Fruit fly (Drosophila melanogaster) Kc167 (cell line): ENCODE results near the gene CCT2.
"Not testable (repeated sequence)": the region's sequence is repeated elsewhere in the genome, so short reads cannot be mapped to it uniquely, and the experiment has no call there.

Source experiments
- Myc ChIP-seq: fragments of >200 bp; optimal IDR thresholded peaks from 2 replicates; lab custom pipeline; 2017; ENCODE audit warnings: missing external identifiers
- Sin3A ChIP-seq: fragments of >200 bp; optimal IDR thresholded peaks from 2 replicates; lab custom pipeline; 2018; ENCODE audit warnings: missing external identifiers
- h ChIP-seq: fragments of >200 bp; optimal IDR thresholded peaks from 3 replicates; lab custom pipeline; 2018; ENCODE audit warnings: missing external identifiers
- insv ChIP-seq: fragments of >200 bp; optimal IDR thresholded peaks from 3 replicates; lab custom pipeline; 2018; ENCODE audit warnings: missing external identifiers
- psq ChIP-seq: fragments of >200 bp; optimal IDR thresholded peaks from 2 replicates; lab custom pipeline; 2017; ENCODE audit warnings: missing external identifiers
- ttk ChIP-seq: sonication (Bioruptor generic); optimal IDR thresholded peaks from 2 replicates; lab custom pipeline; 2017; ENCODE audit warnings: missing external identifiers

CCT2 gene

dm6 chrX:9078263-9078662 lies 11.1 kb upstream of the CCT2 start, which contains the start of gene CG44325:
CG44325 (minus strand) TSS chrX:9078499.
- TF ChIP-seq Myc (lab: Kevin White, UChicago) (no peak), insv (lab: Kevin White, UChicago) (no peak), h (lab: Kevin White, UChicago) (no peak), psq (lab: Kevin White, UChicago) (no peak), ttk (lab: Kevin White, UChicago) (no peak), Sin3A (lab: Kevin White, UChicago) (no peak)

dm6 chrX:9080962-9081361 lies 8.4 kb upstream of the CCT2 start, which contains the start of the genes CG7246 and HP1b:
CG7246 (minus strand) TSS chrX:9081057.
HP1b (plus strand) TSS chrX:9081063.
- TF ChIP-seq psq (lab: Kevin White, UChicago) (no peak), ttk (lab: Kevin White, UChicago) (no peak), Sin3A (lab: Kevin White, UChicago) (no peak), Myc (lab: Kevin White, UChicago) (no peak), insv (lab: Kevin White, UChicago) (no peak), h (lab: Kevin White, UChicago) (no peak)

- no peak for TF ChIP-seq psq (lab: Kevin White, UChicago)
- no peak for TF ChIP-seq h (lab: Kevin White, UChicago)
- no peak for TF ChIP-seq Sin3A (lab: Kevin White, UChicago)
- TF ChIP-seq insv (lab: Kevin White, UChicago): no peak
- TF ChIP-seq ttk (lab: Kevin White, UChicago): no peak
- no peak for TF ChIP-seq Myc (lab: Kevin White, UChicago)
Observed at dm6 chrX:9082600-9082999, 6.7 kb upstream of the CCT2 start, which contains the start of gene APC4. APC4 (plus strand) TSS chrX:9082931.

- TF ChIP-seq psq (lab: Kevin White, UChicago): no peak
- no peak for TF ChIP-seq Sin3A (lab: Kevin White, UChicago)
- no peak for TF ChIP-seq insv (lab: Kevin White, UChicago)
- no peak for TF ChIP-seq ttk (lab: Kevin White, UChicago)
- TF ChIP-seq h (lab: Kevin White, UChicago): no peak
- TF ChIP-seq Myc (lab: Kevin White, UChicago): no peak
Observed at dm6 chrX:9085726-9086125, 3.6 kb upstream of the CCT2 start, which contains the start of gene CG32708. CG32708 (plus strand) TSS chrX:9085932.

dm6 chrX:9086702-9087179 lies 2.6 kb upstream of the CCT2 start, which contains the start of gene CG32706:
CG32706 (plus strand) TSS chrX:9087129.
- not testable (repeated sequence) for TF ChIP-seq Sin3A, Myc, psq (lab: Kevin White, UChicago)

dm6 chrX:9087920-9088417 lies 1.3 kb upstream of the CCT2 start, which contains the start of gene CG6999:
CG6999 (plus strand) TSS chrX:9088367.
- TF ChIP-seq Sin3A, ttk, psq (lab: Kevin White, UChicago): not testable (repeated sequence)

dm6 chrX:9090057-9090358 lies 695 bp downstream of the CCT2 start:
- TF ChIP-seq psq (lab: Kevin White, UChicago): no peak
- no peak for TF ChIP-seq Sin3A (lab: Kevin White, UChicago)
- TF ChIP-seq Myc (lab: Kevin White, UChicago): no peak
- TF ChIP-seq ttk (lab: Kevin White, UChicago): no peak
- TF ChIP-seq h (lab: Kevin White, UChicago): no peak
- TF ChIP-seq insv (lab: Kevin White, UChicago): no peak

- TF ChIP-seq Myc (lab: Kevin White, UChicago) (no peak), h (lab: Kevin White, UChicago) (no peak), ttk (lab: Kevin White, UChicago) (no peak), Sin3A (lab: Kevin White, UChicago) (no peak), psq (lab: Kevin White, UChicago) (no peak), insv (lab: Kevin White, UChicago) (no peak)
Observed at dm6 chrX:9093062-9093461, 3.7 kb downstream of the CCT2 start.

- no peak for TF ChIP-seq insv (lab: Kevin White, UChicago)
- TF ChIP-seq h (lab: Kevin White, UChicago): no peak
- TF ChIP-seq ttk (lab: Kevin White, UChicago): no peak
- TF ChIP-seq psq (lab: Kevin White, UChicago): no peak
- TF ChIP-seq Sin3A (lab: Kevin White, UChicago): no peak
- TF ChIP-seq Myc (lab: Kevin White, UChicago): no peak
Observed at dm6 chrX:9093912-9094311, 4.6 kb downstream of the CCT2 start.

dm6 chrX:9102125-9102524 lies 12.8 kb downstream of the CCT2 start:
- no peak for TF ChIP-seq Sin3A (lab: Kevin White, UChicago)
- no peak for TF ChIP-seq psq (lab: Kevin White, UChicago)
- no peak for TF ChIP-seq Myc (lab: Kevin White, UChicago)
- TF ChIP-seq ttk (lab: Kevin White, UChicago): no peak
- TF ChIP-seq insv (lab: Kevin White, UChicago): no peak
- TF ChIP-seq h (lab: Kevin White, UChicago): no peak

- TF ChIP-seq Myc (lab: Kevin White, UChicago) (no peak), insv (lab: Kevin White, UChicago) (no peak), h (lab: Kevin White, UChicago) (no peak), Sin3A (lab: Kevin White, UChicago) (no peak), psq (lab: Kevin White, UChicago) (no peak), ttk (lab: Kevin White, UChicago) (no peak)
Observed at dm6 chrX:9103308-9104185, 14.2 kb downstream of the CCT2 start, which contains the start of gene CG7766. CG7766 (minus strand) TSS chrX:9103739.
